Worm (Caenorhabditis elegans): Measurements from ENCODE around the gene xpb-1.

DNA sequence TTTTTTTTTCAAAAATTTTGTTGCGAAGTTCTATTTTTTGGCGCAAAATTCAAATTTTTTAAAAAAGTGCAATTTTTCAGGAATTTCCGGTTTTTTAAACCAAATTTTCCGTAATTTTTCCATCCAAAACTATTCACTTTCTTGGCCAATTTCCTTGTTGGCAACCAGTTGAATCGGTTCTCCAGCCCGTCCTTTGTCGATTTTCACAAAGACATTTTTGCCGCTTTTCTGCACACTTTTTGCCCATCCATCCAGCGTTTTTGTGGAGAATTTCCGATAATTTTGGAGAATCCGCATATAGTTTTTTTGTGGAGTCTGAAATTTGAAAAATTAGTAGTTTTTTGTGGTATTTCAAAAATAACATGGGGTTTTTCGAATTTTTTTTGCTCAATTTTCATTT is 34.0 kb upstream of the xpb-1 start:
- TF ChIP-seq fos-1 (tag; optimal IDR thresholded peaks at IDR 0.05) (no peak), madf-9 (GFP tag; conservative IDR thresholded peaks at IDR 0.05) (no peak), nhr-6 (tag; optimal IDR thresholded peaks at IDR 0.05) (no peak), aly-2 (tag; optimal IDR thresholded peaks at IDR 0.05) (no peak), ceh-44 (GFP tag; IDR thresholded peaks at IDR 0.05) (no peak), snpc-4 (tag; optimal IDR thresholded peaks at IDR 0.05) (no peak), spr-1 (tag; optimal IDR thresholded peaks at IDR 0.05) (no peak)
